Worm (Caenorhabditis elegans) whole organism, L1 larva: ENCODE results near the gene clc-29.
A peak's percentile ranks its signal among the peaks of the same experiment; 100 is the strongest.

ENCODE experiments used
- C04F5.9 ChIP-seq: sonication (generic microtip); optimal IDR thresholded peaks from 2 replicates; lab custom pipeline; 2016; ENCODE audit warnings: missing genetic modification characterization, missing compliant biosample characterization
- F16B12.6 ChIP-seq: fragments of 150-350 bp; optimal IDR thresholded peaks from 2 replicates; lab custom pipeline; 2014; ENCODE audit warnings: missing biosample characterization, missing genetic modification characterization
- Y116A8C.19 ChIP-seq: sonication (generic microtip); optimal IDR thresholded peaks from 2 replicates; lab custom pipeline; 2016; ENCODE audit warnings: missing compliant biosample characterization, missing genetic modification characterization, borderline replicate concordance
- ama-1 ChIP-seq: fragments of 150-350 bp; optimal IDR thresholded peaks from 2 replicates; lab custom pipeline; 2014
- ceh-63 ChIP-seq: fragments of 200-800 bp; sonication (Bioruptor generic); optimal IDR thresholded peaks from 2 replicates; lab custom pipeline; 2018; ENCODE audit warnings: mild to moderate bottlenecking, missing genetic modification characterization, missing compliant biosample characterization
- ceh-8 ChIP-seq: fragments of 200-800 bp; sonication (Bioruptor generic); optimal IDR thresholded peaks from 2 replicates; lab custom pipeline; 2018; ENCODE audit warnings: mild to moderate bottlenecking, missing genetic modification characterization, moderate library complexity, missing compliant biosample characterization
- ceh-88 ChIP-seq: fragments of 200-800 bp; sonication (Bioruptor generic); IDR thresholded peaks from 2 replicates; pipeline ENCODE4 v1.3.6; 2022; ENCODE audit warnings: missing genetic modification characterization, missing compliant biosample characterization
- ceh-90 ChIP-seq: sonication (generic microtip); optimal IDR thresholded peaks from 2 replicates; lab custom pipeline; 2016; ENCODE audit warnings: missing genetic modification characterization, missing compliant biosample characterization
- ces-1 ChIP-seq: fragments of 150-350 bp; optimal IDR thresholded peaks from 2 replicates; lab custom pipeline; 2014; ENCODE audit warnings: missing biosample characterization, missing genetic modification reagents, missing genetic modification characterization
- dpl-1 ChIP-seq, 3 experiments: fragments of 150-350 bp in 2 of 3; sonication (generic microtip) in 1 of 3; optimal IDR thresholded peaks; 2 replicates each; lab custom pipeline; 2014 to 2017; ENCODE audit warnings: missing biosample characterization in 3 of 3, missing genetic modification characterization in 3 of 3, missing genetic modification reagents in 3 of 3
- dsc-1 ChIP-seq: sonication (generic microtip); optimal IDR thresholded peaks from 2 replicates; lab custom pipeline; 2016; ENCODE audit warnings: mild to moderate bottlenecking, missing genetic modification characterization, missing compliant biosample characterization
- efl-1 ChIP-seq, 4 experiments: fragments of 150-350 bp; optimal IDR thresholded peaks in 3 of 4; peaks in 1 of 4; 1 replicate in 1 of 4; 2 replicates in 3 of 4; lab custom pipeline; 2014; ENCODE audit warnings: missing biosample characterization in 2 of 4, missing genetic modification characterization in 2 of 4, missing genetic modification reagents in 2 of 4
- efl-3 ChIP-seq: fragments of 200-800 bp; sonication (Bioruptor generic); optimal IDR thresholded peaks from 2 replicates; lab custom pipeline; 2018; ENCODE audit warnings: mild to moderate bottlenecking, missing genetic modification characterization, missing compliant biosample characterization
- egl-27 ChIP-seq, 2 experiments: fragments of 150-350 bp in 1 of 2; sonication (generic microtip); optimal IDR thresholded peaks; 3 replicates each; lab custom pipeline; 2017 to 2018; ENCODE audit warnings: missing biosample characterization in 2 of 2, missing genetic modification characterization in 2 of 2, missing genetic modification reagents in 2 of 2
- elt-3 ChIP-seq, 6 experiments: fragments of 150-350 bp in 1 of 6; sonication (generic microtip); optimal IDR thresholded peaks; 2 replicates each; lab custom pipeline; 2017 to 2018; ENCODE audit warnings: missing biosample characterization in 6 of 6, missing genetic modification characterization in 6 of 6, inconsistent platforms in 1 of 6
- ets-5 ChIP-seq: fragments of 200-800 bp; sonication (Bioruptor generic); IDR thresholded peaks from 2 replicates; pipeline ENCODE4 v1.3.6; 2022; ENCODE audit warnings: missing genetic modification characterization, missing compliant biosample characterization
- fkh-10 ChIP-seq: sonication (generic microtip); optimal IDR thresholded peaks from 2 replicates; lab custom pipeline; 2017; ENCODE audit warnings: missing biosample characterization, missing genetic modification reagents, missing genetic modification characterization
- fkh-4 ChIP-seq: sonication (generic microtip); optimal IDR thresholded peaks from 2 replicates; lab custom pipeline; 2016; ENCODE audit warnings: missing compliant biosample characterization, missing genetic modification characterization, borderline replicate concordance
- fos-1 ChIP-seq: fragments of 150-350 bp; optimal IDR thresholded peaks from 2 replicates; lab custom pipeline; 2014; ENCODE audit warnings: missing biosample characterization, missing genetic modification characterization
- hlh-17 ChIP-seq: fragments of 200-800 bp; sonication (Bioruptor generic); optimal IDR thresholded peaks from 2 replicates; lab custom pipeline; 2018; ENCODE audit warnings: missing genetic modification characterization, mild to moderate bottlenecking, missing compliant biosample characterization, moderate library complexity, borderline replicate concordance
- isw-1 ChIP-seq: fragments of 200-800 bp; sonication (Bioruptor generic); IDR thresholded peaks from 2 replicates; pipeline ENCODE4 v1.3.6; 2022; ENCODE audit warnings: missing genetic modification characterization, missing compliant biosample characterization
- lin-14 ChIP-seq: fragments of 200-800 bp; sonication (Bioruptor generic); optimal IDR thresholded peaks from 2 replicates; lab custom pipeline; 2018; ENCODE audit warnings: mild to moderate bottlenecking, missing genetic modification characterization, moderate library complexity, missing compliant biosample characterization
- lin-15B ChIP-seq: fragments of 150-350 bp; sonication (generic microtip); optimal IDR thresholded peaks from 3 replicates; lab custom pipeline; 2014; ENCODE audit warnings: missing biosample characterization, missing genetic modification characterization
- lin-35 ChIP-seq, 2 experiments: fragments of 150-350 bp; optimal IDR thresholded peaks; 2 replicates each; lab custom pipeline; 2014; ENCODE audit warnings: missing biosample characterization in 2 of 2, missing genetic modification characterization in 2 of 2, missing genetic modification reagents in 2 of 2
- lin-39 ChIP-seq: fragments of 150-350 bp; optimal IDR thresholded peaks from 2 replicates; lab custom pipeline; 2014; ENCODE audit warnings: missing biosample characterization, missing genetic modification reagents, missing genetic modification characterization
- lsy-2 ChIP-seq, 2 experiments: fragments of 150-350 bp; optimal IDR thresholded peaks; 2 replicates each; lab custom pipeline; 2014; ENCODE audit warnings: missing biosample characterization in 2 of 2, missing genetic modification characterization in 2 of 2
- mdl-1 ChIP-seq, 2 experiments: fragments of 150-350 bp; optimal IDR thresholded peaks; 2 replicates each; lab custom pipeline; 2014 to 2017; ENCODE audit warnings: missing biosample characterization in 2 of 2, missing genetic modification characterization in 2 of 2, inconsistent platforms in 1 of 2
- mef-2 ChIP-seq: fragments of 150-350 bp; optimal IDR thresholded peaks from 2 replicates; lab custom pipeline; 2014; ENCODE audit warnings: missing biosample characterization, missing genetic modification characterization
- nhr-12 ChIP-seq: sonication (generic microtip); optimal IDR thresholded peaks from 2 replicates; lab custom pipeline; 2017; ENCODE audit warnings: missing biosample characterization, missing genetic modification characterization
- nhr-19 ChIP-seq: fragments of 200-800 bp; sonication (Bioruptor generic); conservative IDR thresholded peaks from 2 replicates; pipeline ENCODE4 v1.3.6; 2022; ENCODE audit warnings: missing genetic modification characterization, missing compliant biosample characterization
- nhr-20 ChIP-seq: sonication (generic microtip); optimal IDR thresholded peaks from 2 replicates; lab custom pipeline; 2016; ENCODE audit warnings: mild to moderate bottlenecking, missing genetic modification characterization, missing compliant biosample characterization
- nhr-28 ChIP-seq: fragments of 150-350 bp; optimal IDR thresholded peaks from 2 replicates; lab custom pipeline; 2014; ENCODE audit warnings: missing biosample characterization, missing genetic modification characterization
- nhr-47 ChIP-seq: sonication (generic microtip); optimal IDR thresholded peaks from 2 replicates; lab custom pipeline; 2016; ENCODE audit warnings: mild to moderate bottlenecking, missing genetic modification characterization, moderate library complexity, missing compliant biosample characterization
- nhr-71 ChIP-seq: sonication (generic microtip); optimal IDR thresholded peaks from 2 replicates; lab custom pipeline; 2016; ENCODE audit warnings: mild to moderate bottlenecking, missing genetic modification characterization, moderate library complexity, missing compliant biosample characterization
- nhr-76 ChIP-seq: sonication (generic microtip); optimal IDR thresholded peaks from 2 replicates; lab custom pipeline; 2017; ENCODE audit warnings: missing biosample characterization, missing genetic modification characterization
- nhr-85 ChIP-seq: sonication (generic microtip); peaks from one replicate; lab custom pipeline; 2016; ENCODE audit warnings: missing genetic modification characterization, inconsistent platforms, missing compliant biosample characterization
- pag-3 ChIP-seq: sonication (generic microtip); optimal IDR thresholded peaks from 2 replicates; lab custom pipeline; 2017; ENCODE audit warnings: missing genetic modification characterization, mild to moderate bottlenecking, missing compliant biosample characterization, antibody characterized with exemption, borderline replicate concordance; ENCODE audit not compliant: insufficient read depth
- pax-3 ChIP-seq: fragments of 200-800 bp; sonication (Bioruptor generic); optimal IDR thresholded peaks from 2 replicates; lab custom pipeline; 2018; ENCODE audit warnings: mild to moderate bottlenecking, missing genetic modification characterization, moderate library complexity, missing compliant biosample characterization
- rnt-1 ChIP-seq: sonication (generic microtip); optimal IDR thresholded peaks from 2 replicates; lab custom pipeline; 2016; ENCODE audit warnings: mild to moderate bottlenecking, missing genetic modification characterization, moderate library complexity, missing compliant biosample characterization
- skn-1 ChIP-seq: fragments of 150-350 bp; optimal IDR thresholded peaks from 2 replicates; lab custom pipeline; 2014; ENCODE audit warnings: missing biosample characterization, missing genetic modification characterization
- snu-23 ChIP-seq: sonication (generic microtip); optimal IDR thresholded peaks from 2 replicates; lab custom pipeline; 2016; ENCODE audit warnings: missing genetic modification characterization, missing compliant biosample characterization
- sox-4 ChIP-seq: sonication (generic microtip); optimal IDR thresholded peaks from 2 replicates; lab custom pipeline; 2016; ENCODE audit warnings: missing genetic modification characterization, missing compliant biosample characterization
- sptf-1 ChIP-seq: fragments of 150-350 bp; optimal IDR thresholded peaks from 2 replicates; lab custom pipeline; 2014; ENCODE audit warnings: missing biosample characterization, missing genetic modification characterization
- sup-37 ChIP-seq: fragments of 200-800 bp; sonication (Bioruptor generic); optimal IDR thresholded peaks from 2 replicates; lab custom pipeline; 2018; ENCODE audit warnings: mild to moderate bottlenecking, missing genetic modification characterization, missing compliant biosample characterization
- tlp-1 ChIP-seq: fragments of 150-350 bp; optimal IDR thresholded peaks from 2 replicates; lab custom pipeline; 2014; ENCODE audit warnings: missing biosample characterization, missing genetic modification characterization
- unc-130 ChIP-seq: fragments of 150-350 bp; optimal IDR thresholded peaks from 2 replicates; lab custom pipeline; 2017; ENCODE audit warnings: missing biosample characterization, missing genetic modification characterization, inconsistent platforms
- unc-62 ChIP-seq: fragments of 150-350 bp; optimal IDR thresholded peaks from 2 replicates; lab custom pipeline; 2014; ENCODE audit warnings: missing biosample characterization, missing genetic modification reagents, missing genetic modification characterization
- unc-86 ChIP-seq: sonication (generic microtip); optimal IDR thresholded peaks from 2 replicates; lab custom pipeline; 2016; ENCODE audit warnings: missing genetic modification characterization, missing compliant biosample characterization
- unc-98 ChIP-seq: fragments of 200-800 bp; sonication (Bioruptor generic); IDR thresholded peaks from 2 replicates; pipeline ENCODE4 v1.3.6; 2022; ENCODE audit warnings: missing genetic modification characterization, missing compliant biosample characterization
- ztf-11 ChIP-seq, 2 experiments: sonication (generic microtip); optimal IDR thresholded peaks; 2 replicates each; lab custom pipeline; 2016 to 2017; ENCODE audit warnings: missing genetic modification characterization in 2 of 2, missing biosample characterization in 1 of 2, missing compliant biosample characterization in 1 of 2
- ztf-4 ChIP-seq: fragments of 150-350 bp; optimal IDR thresholded peaks from 2 replicates; lab custom pipeline; 2014; ENCODE audit warnings: missing biosample characterization, missing genetic modification characterization

Gene clc-29

DNA sequence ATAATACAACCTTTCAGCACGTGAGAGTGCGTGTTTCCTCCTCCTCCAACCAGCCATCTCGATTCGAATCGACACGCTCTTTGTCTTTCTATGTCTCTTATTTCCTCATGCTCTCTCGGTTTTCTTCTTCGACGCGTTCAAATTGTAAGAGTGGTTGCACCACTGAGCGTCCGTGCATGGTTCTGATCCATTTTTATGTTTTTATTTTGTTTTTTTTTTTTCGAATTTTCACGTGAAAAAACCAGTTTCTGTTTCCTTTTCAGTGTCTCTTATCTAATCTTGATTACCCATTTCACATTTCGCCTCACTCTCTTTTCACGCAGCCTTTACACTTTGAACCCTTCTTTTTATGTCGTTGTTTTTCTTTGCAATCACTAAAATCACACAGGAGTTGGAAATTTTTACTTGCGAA, 23.1 kb upstream of the clc-29 start (continued):
- TF ChIP-seq egl-27 (tag; optimal IDR thresholded peaks at IDR 0.05; lab: Kevin White, UChicago): no peak
- TF ChIP-seq elt-3 (tag; optimal IDR thresholded peaks at IDR 0.05; lab: Kevin White, UChicago): peak in 4 of 6 experiments; percentile 53 to 91 (median 72)
- peak; percentile 53 for TF ChIP-seq nhr-20 (tag; lab: Kevin White, UChicago)
- no peak for TF ChIP-seq fkh-10
- peak; percentile 19 to 35 for TF ChIP-seq lin-35 (GFP tag; optimal IDR thresholded peaks at IDR 0.05; lab: Kevin White, UChicago)
- no peak for TF ChIP-seq lin-15B (tag; lab: Kevin White, UChicago)
- no peak for TF ChIP-seq hlh-17 (GFP tag; lab: Kevin White, UChicago)
- TF ChIP-seq nhr-71 (tag; lab: Kevin White, UChicago): peak; percentile 56
- no peak for TF ChIP-seq nhr-28
- TF ChIP-seq nhr-12 (tag; lab: Kevin White, UChicago): no peak
- TF ChIP-seq unc-62 (GFP tag; lab: Kevin White, UChicago): no peak
- TF ChIP-seq F16B12.6 (tag; lab: Kevin White, UChicago): no peak
- TF ChIP-seq sup-37 (GFP tag; lab: Kevin White, UChicago): no peak
- TF ChIP-seq lin-39: no peak
- TF ChIP-seq dpl-1 (GFP tag; optimal IDR thresholded peaks at IDR 0.05; lab: Kevin White, UChicago): peak in 1 of 3 experiments; percentile 17
- no peak for TF ChIP-seq unc-130 (tag; lab: Kevin White, UChicago)
- peak; percentile 91 for TF ChIP-seq nhr-85
- TF ChIP-seq nhr-76: no peak
- no peak for TF ChIP-seq ama-1
- TF ChIP-seq ceh-88 (GFP tag; lab: Robert Waterston, UW): no peak
- TF ChIP-seq unc-98 (GFP tag; lab: Robert Waterston, UW): no peak
- no peak for TF ChIP-seq pax-3
- no peak for TF ChIP-seq ces-1
- TF ChIP-seq efl-1 (optimal IDR thresholded peaks at IDR 0.05; lab: Kevin White, UChicago): peak in 1 of 2 experiments; percentile 20
- peak; percentile 8 to 66 for TF ChIP-seq efl-1 (GFP tag; optimal IDR thresholded peaks at IDR 0.05 in 1 of 2; lab: Kevin White, UChicago)
- TF ChIP-seq fos-1 (tag; lab: Kevin White, UChicago): no peak
- TF ChIP-seq ets-5 (GFP tag; lab: Robert Waterston, UW): no peak
- no peak for TF ChIP-seq sptf-1
- TF ChIP-seq ceh-8 (GFP tag; lab: Kevin White, UChicago): no peak
- TF ChIP-seq Y116A8C.19 (tag; lab: Kevin White, UChicago): no peak
- TF ChIP-seq pag-3 (tag; lab: Kevin White, UChicago): no peak
- no peak for TF ChIP-seq unc-86 (tag; lab: Kevin White, UChicago)
- TF ChIP-seq rnt-1 (tag; lab: Kevin White, UChicago): peak; percentile 4
- peak; percentile 78 for TF ChIP-seq lin-14 (GFP tag; lab: Kevin White, UChicago)
- TF ChIP-seq isw-1 (GFP tag; lab: Robert Waterston, UW): no peak
- TF ChIP-seq ztf-4 (tag; lab: Kevin White, UChicago): no peak
- no peak for TF ChIP-seq tlp-1 (tag; lab: Kevin White, UChicago)
- no peak for TF ChIP-seq ceh-90 (tag; lab: Kevin White, UChicago)
- no peak for TF ChIP-seq ztf-11 (tag; optimal IDR thresholded peaks at IDR 0.05; lab: Kevin White, UChicago)
- no peak; the same call in 1 of the 2 replicates for TF ChIP-seq nhr-19 (GFP tag; lab: Robert Waterston, UW)
- no peak for TF ChIP-seq fkh-4 (tag; lab: Kevin White, UChicago)
- TF ChIP-seq skn-1 (tag; lab: Kevin White, UChicago): no peak
- TF ChIP-seq snu-23 (GFP tag; lab: Kevin White, UChicago): peak; percentile 60
- TF ChIP-seq nhr-47: no peak
- TF ChIP-seq mdl-1 (tag; optimal IDR thresholded peaks at IDR 0.05; lab: Kevin White, UChicago): peak in 1 of 2 experiments; percentile 74
- no peak for TF ChIP-seq sox-4 (tag; lab: Kevin White, UChicago)
- no peak for TF ChIP-seq mef-2 (tag; lab: Kevin White, UChicago)
- TF ChIP-seq dsc-1 (tag; lab: Kevin White, UChicago): no peak
- TF ChIP-seq lsy-2 (tag; optimal IDR thresholded peaks at IDR 0.05; lab: Kevin White, UChicago): peak; percentile 7 to 27
- no peak for TF ChIP-seq C04F5.9 (tag; lab: Kevin White, UChicago)
- no peak for TF ChIP-seq efl-3 (GFP tag; lab: Kevin White, UChicago)
- TF ChIP-seq ceh-63 (GFP tag; lab: Kevin White, UChicago): no peak
